Fruit fly (Drosophila melanogaster): ENCODE results near the gene CNMaR.

- no peak for TF ChIP-seq CG8478 (optimal IDR thresholded peaks at IDR 0.05)
- no peak for TF ChIP-seq CTCF (optimal IDR thresholded peaks at IDR 0.05)
Measured at dm6 chr3L:9597464-9597863, 46.4 kb upstream of the CNMaR start, which contains the start of gene Tmc.
